Fruit fly (Drosophila melanogaster): Measurements from ENCODE around the gene Gba1a.

Gene Gba1a

dm6 chr3R:23652525-23653108 lies 47.8 kb upstream of the Gba1a start (continued):
- TF ChIP-seq lov (optimal IDR thresholded peaks at IDR 0.05): no peak
- no peak for TF ChIP-seq lov (GFP tag; IDR thresholded peaks at IDR 0.05)
- peak; percentile 57; the same call in 1 of the 2 replicates for TF ChIP-seq CG14441 (GFP tag; IDR thresholded peaks at IDR 0.05)
- TF ChIP-seq pros (GFP tag; optimal IDR thresholded peaks at IDR 0.05): no peak
- no peak for TF ChIP-seq Gug (GFP tag; IDR thresholded peaks at IDR 0.05)
- peak; percentile 63 for TF ChIP-seq maf-S (GFP tag; optimal IDR thresholded peaks at IDR 0.05)
- TF ChIP-seq CG1602 (GFP tag; optimal IDR thresholded peaks at IDR 0.05): peak; percentile 1
- no peak for TF ChIP-seq Lim3 (GFP tag; IDR thresholded peaks at IDR 0.05)
- no peak for TF ChIP-seq CG33557 (GFP tag; optimal IDR thresholded peaks at IDR 0.05)
- peak; percentile 7 for TF ChIP-seq CG4328 (GFP tag; optimal IDR thresholded peaks at IDR 0.05)
- peak; percentile 50; the same call in 1 of the 2 replicates for TF ChIP-seq CG3847 (GFP tag; IDR thresholded peaks at IDR 0.05)
- TF ChIP-seq ham (GFP tag; IDR thresholded peaks at IDR 0.05): no peak
- TF ChIP-seq Dll (GFP tag; IDR thresholded peaks at IDR 0.05; ENCODE audit: partially characterized antibody): no peak
- TF ChIP-seq Bgb (GFP tag; IDR thresholded peaks at IDR 0.05; ENCODE audit: partially characterized antibody): no peak
- no peak for TF ChIP-seq CG17912 (GFP tag; optimal IDR thresholded peaks at IDR 0.05)
- TF ChIP-seq sr (GFP tag; IDR thresholded peaks at IDR 0.05): no peak
- TF ChIP-seq Ravus (GFP tag; IDR thresholded peaks at IDR 0.05): no peak; the same call in 1 of the 2 replicates
- peak; percentile 60 for TF ChIP-seq CG3995 (GFP tag; optimal IDR thresholded peaks at IDR 0.05)
- no peak for TF ChIP-seq Kr (GFP tag; optimal IDR thresholded peaks at IDR 0.05)
- no peak for TF ChIP-seq CG10462 (GFP tag; optimal IDR thresholded peaks at IDR 0.05)
- no peak for TF ChIP-seq btn (GFP tag; optimal IDR thresholded peaks at IDR 0.05)
- TF ChIP-seq CG8359 (GFP tag; optimal IDR thresholded peaks at IDR 0.05; ENCODE audit: borderline replicate concordance): no peak
- TF ChIP-seq CG14667 (GFP tag; IDR thresholded peaks at IDR 0.05): peak; percentile 13; the same call in 1 of the 2 replicates
- TF ChIP-seq CG4424 (GFP tag; optimal IDR thresholded peaks at IDR 0.05): peak; percentile 1
- TF ChIP-seq CG12769 (tag; optimal IDR thresholded peaks at IDR 0.05): peak; percentile 90
- TF ChIP-seq CG11456 (GFP tag; IDR thresholded peaks at IDR 0.05): peak; percentile 76
- TF ChIP-seq pan (optimal IDR thresholded peaks at IDR 0.05): no peak
- TF ChIP-seq pan (GFP tag; optimal IDR thresholded peaks at IDR 0.05 in 1 of 2, IDR thresholded peaks at IDR 0.05 in 1 of 2): peak in 1 of 2 experiments; percentile 48
- TF ChIP-seq tna (GFP tag; IDR thresholded peaks at IDR 0.05; ENCODE audit: partially characterized antibody): no peak
- TF ChIP-seq ro (GFP tag; IDR thresholded peaks at IDR 0.05): no peak
- no peak for TF ChIP-seq CG12104 (GFP tag; optimal IDR thresholded peaks at IDR 0.05)
- peak; percentile 34 for TF ChIP-seq CG8924 (tag; optimal IDR thresholded peaks at IDR 0.05)
- peak; percentile 82 for TF ChIP-seq Vsx1 (GFP tag; optimal IDR thresholded peaks at IDR 0.05)
- TF ChIP-seq ATbp (GFP tag; optimal IDR thresholded peaks at IDR 0.05): peak; percentile 33
- TF ChIP-seq CG33213 (GFP tag; optimal IDR thresholded peaks at IDR 0.05): peak; percentile 60
- peak; percentile 9 for TF ChIP-seq grn (GFP tag; optimal IDR thresholded peaks at IDR 0.05)
- TF ChIP-seq az2 (GFP tag; optimal IDR thresholded peaks at IDR 0.05): no peak
- TF ChIP-seq mirr (GFP tag; optimal IDR thresholded peaks at IDR 0.05): peak; percentile 86
- TF ChIP-seq nerfin-1 (tag; optimal IDR thresholded peaks at IDR 0.05): no peak
- TF ChIP-seq GATAe (GFP tag; conservative IDR thresholded peaks at IDR 0.05): no peak; the same call in 1 of the 2 replicates
- TF ChIP-seq Lpt (GFP tag; optimal IDR thresholded peaks at IDR 0.05): no peak
- TF ChIP-seq Trl (optimal IDR thresholded peaks at IDR 0.05): no peak
- peak; percentile 55 for TF ChIP-seq Trl (GFP tag; optimal IDR thresholded peaks at IDR 0.05)
- TF ChIP-seq CG15514 (GFP tag; optimal IDR thresholded peaks at IDR 0.05): peak; percentile 83
- TF ChIP-seq HmgD (GFP tag; optimal IDR thresholded peaks at IDR 0.05): no peak
- peak; percentile 93 for TF ChIP-seq Hmr (GFP tag; optimal IDR thresholded peaks at IDR 0.05)
- TF ChIP-seq cwo (GFP tag; optimal IDR thresholded peaks at IDR 0.05): peak; percentile 59
- no peak for TF ChIP-seq cato (GFP tag; optimal IDR thresholded peaks at IDR 0.05; ENCODE audit: borderline replicate concordance)
- no peak for TF ChIP-seq usp (GFP tag; optimal IDR thresholded peaks at IDR 0.05)
- TF ChIP-seq h (optimal IDR thresholded peaks at IDR 0.05): no peak
- TF ChIP-seq Sin3A (optimal IDR thresholded peaks at IDR 0.05): no peak
- TF ChIP-seq CG17186 (GFP tag; optimal IDR thresholded peaks at IDR 0.05): no peak
